Fruit fly (Drosophila melanogaster): Measurements from ENCODE around the gene CG17751.

DNA sequence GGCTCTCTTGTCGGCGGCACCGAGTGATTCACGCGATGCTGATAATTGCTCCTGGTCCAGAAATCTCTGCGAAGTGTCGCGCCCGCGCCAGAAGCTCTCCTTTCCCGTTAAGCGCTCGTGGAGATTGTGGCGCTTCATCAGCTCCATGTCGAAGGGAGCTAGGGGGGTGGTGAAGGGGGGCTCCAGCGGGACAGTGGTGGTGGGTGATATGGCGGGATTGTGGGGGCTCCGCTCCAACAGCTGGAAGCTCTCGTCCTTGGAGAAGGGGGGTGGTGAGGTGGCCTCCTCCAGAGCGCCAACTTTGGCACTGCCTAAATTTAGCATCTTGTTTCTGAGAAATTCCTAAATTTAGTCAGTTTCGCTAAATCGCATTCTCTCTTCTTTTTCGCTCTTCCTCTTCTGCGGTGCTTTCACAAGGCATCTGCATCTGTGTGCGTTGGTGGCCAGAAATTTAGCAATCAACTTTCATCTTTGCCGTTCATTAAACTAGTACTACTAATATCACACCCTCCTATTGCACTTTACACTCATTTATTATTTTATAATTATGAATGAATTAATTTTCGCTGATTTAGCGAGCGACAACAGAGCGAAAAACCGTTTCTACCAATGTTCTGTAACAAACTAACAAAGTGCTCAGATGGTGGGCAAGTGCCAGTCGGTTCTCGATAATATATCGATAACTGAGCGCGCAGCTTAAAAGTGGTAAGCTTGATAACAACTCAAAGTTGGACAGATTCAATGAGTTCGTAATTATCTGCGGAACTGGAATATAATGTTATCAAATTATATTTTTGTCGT, 35.2 kb downstream of the CG17751 start, which contains the start of gene subdued:
- no peak for TF ChIP-seq pan (optimal IDR thresholded peaks at IDR 0.05)
- no peak for TF ChIP-seq EcR (GFP tag; optimal IDR thresholded peaks at IDR 0.05)
